Worm (Caenorhabditis elegans) whole organism, L4 larva: ENCODE results near the gene C42D8.1.

Source experiments
- F49E8.2 ChIP-seq: sonication (generic microtip); optimal IDR thresholded peaks from 2 replicates; lab custom pipeline; 2016; ENCODE audit warnings: missing compliant biosample characterization, mild to moderate bottlenecking, missing genetic modification characterization, borderline replicate concordance
- ceh-20 ChIP-seq: fragments of 200-800 bp; sonication (Bioruptor generic); IDR thresholded peaks from 2 replicates; pipeline ENCODE4 v1.3.6; 2022; ENCODE audit warnings: missing genetic modification reagents, missing genetic modification characterization, missing compliant biosample characterization
- lin-39 ChIP-seq: fragments of 150-350 bp; optimal IDR thresholded peaks from 2 replicates; lab custom pipeline; 2014; ENCODE audit warnings: missing biosample characterization, missing genetic modification reagents, missing genetic modification characterization
- lsy-2 ChIP-seq, 2 experiments: fragments of 150-350 bp in 1 of 2; sonication (generic microtip) in 1 of 2; optimal IDR thresholded peaks; 2 replicates each; lab custom pipeline; 2014 to 2017; ENCODE audit warnings: missing biosample characterization in 2 of 2, missing genetic modification characterization in 2 of 2
- nhr-10 ChIP-seq: fragments of 150-350 bp; optimal IDR thresholded peaks from 2 replicates; lab custom pipeline; 2014; ENCODE audit warnings: missing biosample characterization, missing genetic modification characterization
- nhr-237 ChIP-seq: sonication (generic microtip); optimal IDR thresholded peaks from 2 replicates; lab custom pipeline; 2017; ENCODE audit warnings: missing biosample characterization, missing genetic modification characterization
- nhr-48 ChIP-seq: sonication (generic microtip); optimal IDR thresholded peaks from 2 replicates; lab custom pipeline; 2016; ENCODE audit warnings: mild to moderate bottlenecking, missing genetic modification characterization, missing compliant biosample characterization
- nhr-76 ChIP-seq: fragments of 150-350 bp; optimal IDR thresholded peaks from 2 replicates; lab custom pipeline; 2014; ENCODE audit warnings: missing biosample characterization, missing genetic modification characterization
- nhr-77 ChIP-seq: fragments of 150-350 bp; optimal IDR thresholded peaks from 2 replicates; lab custom pipeline; 2014; ENCODE audit warnings: missing biosample characterization, missing genetic modification characterization

DNA sequence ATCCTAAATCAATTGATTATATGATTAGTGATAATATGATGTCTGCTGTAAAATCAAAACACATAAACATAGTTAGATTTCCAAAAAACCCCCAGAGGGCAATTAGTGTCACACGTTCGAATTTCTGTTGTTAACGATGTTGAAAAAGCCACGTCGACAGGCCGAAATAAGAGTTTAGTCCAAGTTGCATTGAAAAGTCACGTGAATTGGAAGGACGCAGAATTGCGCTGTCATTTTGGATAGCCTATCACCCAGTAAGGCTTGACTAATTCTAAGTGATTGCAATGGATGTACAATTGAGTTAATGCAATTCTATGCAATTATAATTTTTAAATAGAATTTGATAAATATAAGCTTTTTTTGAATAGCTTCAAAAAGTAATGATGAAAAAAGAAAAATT lies 26.2 kb downstream of the C42D8.1 start:
- TF ChIP-seq ceh-20 (GFP tag; lab: Robert Waterston, UW) (no peak), F49E8.2 (tag; lab: Kevin White, UChicago) (no peak), nhr-237 (tag; lab: Kevin White, UChicago) (no peak), nhr-10 (no peak), lsy-2 (tag; optimal IDR thresholded peaks at IDR 0.05; lab: Kevin White, UChicago) (no peak), lin-39 (tag; lab: Kevin White, UChicago) (no peak), nhr-77 (no peak), nhr-48 (tag; lab: Kevin White, UChicago) (no peak), nhr-76 (tag; lab: Kevin White, UChicago) (no peak)
